Fruit fly (Drosophila melanogaster) Kc167 (cell line): Measurements from ENCODE around the gene Mps1.

Experiments used
- Myc ChIP-seq: fragments of >200 bp; optimal IDR thresholded peaks from 2 replicates; lab custom pipeline; 2017; ENCODE audit warnings: missing external identifiers
- Sin3A ChIP-seq: fragments of >200 bp; optimal IDR thresholded peaks from 2 replicates; lab custom pipeline; 2018; ENCODE audit warnings: missing external identifiers
- h ChIP-seq: fragments of >200 bp; optimal IDR thresholded peaks from 3 replicates; lab custom pipeline; 2018; ENCODE audit warnings: missing external identifiers
- insv ChIP-seq: fragments of >200 bp; optimal IDR thresholded peaks from 3 replicates; lab custom pipeline; 2018; ENCODE audit warnings: missing external identifiers
- psq ChIP-seq: fragments of >200 bp; optimal IDR thresholded peaks from 2 replicates; lab custom pipeline; 2017; ENCODE audit warnings: missing external identifiers
- ttk ChIP-seq: sonication (Bioruptor generic); optimal IDR thresholded peaks from 2 replicates; lab custom pipeline; 2017; ENCODE audit warnings: missing external identifiers

The Mps1 gene

DNA sequence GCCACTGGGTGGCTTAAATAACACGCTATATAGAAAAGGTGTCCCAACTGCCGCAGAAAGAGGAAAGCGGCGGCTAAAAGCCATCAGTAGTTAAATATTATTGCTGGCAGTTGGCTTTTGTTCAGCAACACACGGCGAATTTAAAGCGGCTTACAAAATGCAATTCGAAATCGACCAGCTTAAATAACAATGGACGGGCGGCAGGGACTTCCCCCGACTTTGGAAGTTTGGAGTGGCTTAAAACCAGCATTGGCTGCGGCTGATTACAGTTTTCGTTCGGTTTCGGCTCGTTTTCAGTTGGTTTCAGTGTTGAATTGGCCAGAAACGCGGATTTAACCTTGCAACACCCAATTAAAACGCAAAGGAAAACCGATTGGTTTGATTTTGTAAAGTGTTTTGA lies 34.1 kb downstream of the Mps1 start:
- no peak for TF ChIP-seq ttk

DNA sequence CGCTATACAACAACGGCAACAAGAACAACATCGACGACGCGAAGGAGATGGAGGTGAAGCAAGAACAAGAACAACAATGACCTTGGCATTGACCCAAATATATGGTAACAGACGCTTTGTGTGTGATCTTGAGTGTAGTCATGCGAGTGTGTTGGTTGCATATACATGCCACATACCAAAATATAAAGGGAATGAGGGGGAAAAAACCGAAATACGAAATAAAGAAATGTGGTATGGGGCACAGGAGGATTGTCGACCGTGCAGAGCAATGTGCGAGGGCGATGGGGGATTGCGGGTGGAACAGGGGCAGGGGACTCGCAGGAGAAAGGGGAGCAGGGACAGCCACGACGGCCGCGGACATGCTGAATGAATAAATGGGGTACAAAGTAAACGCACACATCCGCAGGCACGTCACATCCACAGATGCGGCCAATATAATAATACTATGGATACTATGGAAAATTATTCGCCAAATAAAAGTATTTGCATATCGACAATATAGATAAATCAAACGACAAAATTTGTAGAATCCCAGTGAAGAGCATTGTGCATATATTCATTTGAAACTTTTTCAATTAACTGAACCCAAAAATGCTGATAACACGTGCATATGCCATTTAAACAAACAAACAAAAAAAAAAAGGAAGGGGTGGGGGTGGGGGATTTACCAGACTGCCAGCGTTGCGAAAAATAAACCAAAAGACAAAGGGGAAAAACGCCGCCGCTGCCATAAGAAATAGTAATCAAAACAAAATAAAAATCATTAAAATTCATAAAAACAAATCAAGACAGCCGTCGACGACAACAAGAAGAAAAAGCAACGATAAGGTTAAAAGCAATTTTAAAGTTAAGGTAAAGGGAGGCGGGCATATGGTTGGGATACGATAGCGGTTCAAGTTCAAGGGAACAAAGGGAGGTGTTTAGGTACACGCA lies 35.1 kb downstream of the Mps1 start:
- TF ChIP-seq Sin3A: no peak
- no peak for TF ChIP-seq ttk
- no peak for TF ChIP-seq insv (lab: Kevin White, UChicago)
- no peak for TF ChIP-seq psq (lab: Kevin White, UChicago)
- TF ChIP-seq Myc (lab: Kevin White, UChicago): no peak
- TF ChIP-seq h: no peak

DNA sequence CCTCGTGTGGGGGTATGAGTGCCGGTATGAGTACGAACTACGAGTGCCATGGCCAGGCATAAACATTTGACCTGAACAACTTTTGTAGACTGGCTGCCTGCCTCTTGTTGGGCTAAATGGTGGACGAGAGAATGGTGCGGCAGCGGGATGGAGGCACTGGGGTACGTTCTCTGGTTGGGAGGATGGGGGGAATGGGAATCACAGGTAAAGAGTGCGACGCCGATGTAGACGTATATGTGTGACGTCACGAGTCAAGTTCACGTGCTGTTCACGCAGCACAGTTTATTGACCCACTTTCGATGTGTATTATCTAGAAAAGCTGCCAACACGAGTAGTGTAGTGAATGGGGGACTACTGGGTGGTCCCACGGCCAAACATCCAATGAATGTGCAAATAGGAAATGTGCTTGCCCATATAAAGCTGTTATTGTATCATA lies 35.9 kb downstream of the Mps1 start:
- no peak for TF ChIP-seq insv (lab: Kevin White, UChicago)
- TF ChIP-seq Myc (lab: Kevin White, UChicago): no peak
- TF ChIP-seq psq (lab: Kevin White, UChicago): no peak
- no peak for TF ChIP-seq h
- TF ChIP-seq Sin3A: no peak
- no peak for TF ChIP-seq ttk

DNA sequence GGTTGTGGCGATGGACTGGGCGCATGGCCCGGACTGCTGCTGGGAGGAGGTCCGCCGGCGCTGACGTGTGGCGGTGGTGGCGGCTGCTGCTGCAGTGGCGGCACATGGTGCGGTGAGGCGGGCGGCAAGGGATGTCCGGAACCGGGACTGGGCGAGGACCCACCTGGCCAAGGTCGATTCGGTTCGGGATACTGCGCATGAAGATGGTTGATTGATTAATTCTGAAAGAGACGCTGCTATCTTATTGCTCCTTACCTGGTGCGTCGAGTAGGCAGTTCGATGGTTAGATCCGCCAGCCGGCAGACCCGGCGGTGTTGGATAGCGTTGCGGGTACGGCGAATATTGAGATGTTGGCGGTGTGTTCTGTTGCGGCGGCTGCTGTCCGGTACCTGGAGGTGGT lies 36.7 kb downstream of the Mps1 start:
- TF ChIP-seq Sin3A: no peak
- TF ChIP-seq Myc (lab: Kevin White, UChicago): no peak
- TF ChIP-seq ttk: no peak
- TF ChIP-seq insv (lab: Kevin White, UChicago): no peak

DNA sequence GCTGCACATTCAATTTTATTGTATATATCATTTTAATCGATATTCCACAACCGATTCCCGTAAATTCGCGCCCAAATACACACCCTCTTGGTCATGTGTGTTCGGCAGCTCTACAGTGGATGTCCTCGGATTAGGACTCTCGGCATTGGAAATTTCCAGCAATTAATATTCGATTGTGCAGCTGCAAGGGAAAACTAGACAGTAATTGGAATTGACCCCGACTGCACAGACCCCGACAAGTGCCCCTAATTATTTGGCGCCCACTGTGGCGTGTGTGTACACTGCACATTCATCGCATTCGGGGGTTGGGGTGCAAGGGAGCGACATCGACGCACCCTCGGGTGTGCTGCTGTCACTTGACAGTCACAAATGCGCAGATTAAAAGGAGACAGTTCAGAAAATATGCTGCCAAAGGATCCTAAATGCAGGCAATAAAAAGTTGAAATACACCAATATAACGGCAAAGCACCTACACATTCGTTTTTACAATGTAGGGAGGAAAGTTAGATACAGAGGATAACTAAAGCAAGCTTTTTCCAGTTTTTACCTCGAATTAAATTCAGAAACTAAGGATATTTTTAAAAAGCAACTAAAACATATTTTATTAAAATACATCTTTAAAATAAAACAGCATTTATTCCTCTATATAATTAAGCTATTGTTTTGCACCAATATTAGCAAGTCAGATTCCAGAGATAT lies 37.9 kb downstream of the Mps1 start:
- TF ChIP-seq psq (lab: Kevin White, UChicago): no peak
- no peak for TF ChIP-seq Myc (lab: Kevin White, UChicago)
- no peak for TF ChIP-seq h
- no peak for TF ChIP-seq Sin3A
- TF ChIP-seq ttk: no peak
- TF ChIP-seq insv (lab: Kevin White, UChicago): no peak

DNA sequence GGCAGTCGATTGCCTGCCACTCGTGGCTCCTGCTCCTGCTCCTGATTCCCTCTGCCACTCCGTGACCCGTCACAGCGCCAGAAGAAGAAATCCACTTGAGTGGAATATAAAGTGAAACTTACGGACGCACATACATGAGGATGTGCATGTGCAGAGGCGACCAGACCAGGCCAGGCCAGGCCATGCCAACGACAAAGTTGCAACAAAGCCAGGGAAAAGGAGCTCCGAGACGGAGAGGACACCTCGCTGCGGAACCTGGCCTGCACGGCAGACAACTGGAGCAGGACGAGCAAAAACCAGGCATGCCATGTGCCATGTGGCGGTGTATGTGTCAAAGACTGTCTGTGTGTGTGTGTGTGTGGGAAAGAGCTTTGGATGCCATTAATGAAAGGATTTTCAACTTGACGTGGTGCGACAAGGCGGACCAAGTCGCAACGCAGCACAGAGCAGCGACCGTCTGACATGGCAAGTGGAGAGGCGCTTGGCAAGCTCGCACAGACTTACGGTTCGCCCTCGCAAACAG lies 38.6 kb downstream of the Mps1 start:
- TF ChIP-seq ttk (no peak), insv (lab: Kevin White, UChicago) (no peak), h (no peak), psq (lab: Kevin White, UChicago) (no peak), Sin3A (no peak), Myc (lab: Kevin White, UChicago) (no peak)

DNA sequence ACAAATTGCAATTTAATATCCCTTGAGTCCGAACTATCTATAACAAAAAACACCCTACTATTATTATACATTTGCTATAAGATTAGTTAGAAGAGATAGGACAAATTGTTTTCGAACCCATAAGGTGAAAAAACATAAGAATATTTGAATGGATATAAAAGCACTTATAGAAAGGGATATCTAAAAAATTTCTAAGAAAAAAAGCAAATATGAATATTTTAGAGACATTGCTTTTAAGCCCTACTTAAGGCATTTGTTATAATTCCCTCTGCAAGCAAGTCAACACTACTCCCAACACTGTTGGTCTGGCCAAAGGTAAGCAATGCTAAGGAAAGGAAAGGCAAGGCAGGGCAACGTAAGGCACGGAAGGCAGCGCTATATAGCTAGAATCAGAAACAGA lies 39.3 kb downstream of the Mps1 start:
- TF ChIP-seq psq (lab: Kevin White, UChicago): no peak
- no peak for TF ChIP-seq Myc (lab: Kevin White, UChicago)
- TF ChIP-seq ttk: no peak

DNA sequence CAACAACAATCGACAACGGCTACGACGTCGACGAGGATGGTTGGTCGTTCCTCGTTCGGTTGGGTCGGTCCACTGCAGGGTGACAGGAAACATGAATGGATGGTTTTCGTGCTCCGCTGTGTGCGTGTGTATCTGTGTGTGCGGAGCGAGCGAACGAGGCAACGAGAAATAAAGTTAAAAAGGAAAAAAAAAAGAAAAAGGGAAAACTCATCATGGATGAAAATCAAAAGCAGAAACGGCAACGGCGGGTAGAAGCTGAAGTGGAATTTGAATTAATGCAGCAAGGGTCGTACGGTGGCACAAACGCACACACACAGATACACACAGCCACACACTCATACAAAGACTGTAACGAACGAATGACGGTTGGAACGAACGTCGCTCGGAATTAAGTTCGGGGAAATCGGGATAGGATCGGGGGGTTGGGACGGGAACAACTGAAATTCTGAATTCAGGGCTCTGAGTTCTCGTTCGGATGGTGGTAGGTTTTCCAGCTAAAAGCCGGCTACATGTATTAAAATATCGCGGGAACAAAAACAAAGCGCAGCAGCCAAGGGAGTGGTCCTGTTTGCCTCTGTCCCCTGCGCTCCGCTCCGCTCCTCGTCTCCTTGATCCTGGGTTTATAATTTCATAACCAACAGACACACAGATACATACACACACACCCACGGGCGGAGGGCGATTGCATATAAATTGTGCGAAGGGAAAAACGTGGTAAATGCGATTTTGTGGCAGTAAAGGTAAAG lies 40.0 kb downstream of the Mps1 start:
- no peak for TF ChIP-seq Sin3A

DNA sequence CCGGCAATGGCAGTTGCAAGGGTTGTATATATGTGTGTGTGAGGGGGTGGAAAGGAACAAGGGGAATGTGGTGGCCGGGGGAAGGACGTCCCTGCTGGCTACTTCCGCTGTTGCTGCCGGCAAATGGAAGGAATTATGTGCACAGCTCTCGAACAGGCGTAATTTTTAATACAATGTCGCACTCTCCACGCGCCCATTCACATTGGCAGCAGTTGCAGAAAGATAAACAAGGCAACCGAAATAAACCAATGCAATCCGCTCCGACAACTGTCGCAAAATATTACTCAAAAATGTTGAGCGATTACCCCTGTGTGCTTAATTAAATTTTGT lies 40.5 kb downstream of the Mps1 start:
- TF ChIP-seq Sin3A: no peak
- TF ChIP-seq h: no peak
- no peak for TF ChIP-seq ttk
- TF ChIP-seq insv (lab: Kevin White, UChicago): no peak
- TF ChIP-seq psq (lab: Kevin White, UChicago): no peak
- TF ChIP-seq Myc (lab: Kevin White, UChicago): no peak

DNA sequence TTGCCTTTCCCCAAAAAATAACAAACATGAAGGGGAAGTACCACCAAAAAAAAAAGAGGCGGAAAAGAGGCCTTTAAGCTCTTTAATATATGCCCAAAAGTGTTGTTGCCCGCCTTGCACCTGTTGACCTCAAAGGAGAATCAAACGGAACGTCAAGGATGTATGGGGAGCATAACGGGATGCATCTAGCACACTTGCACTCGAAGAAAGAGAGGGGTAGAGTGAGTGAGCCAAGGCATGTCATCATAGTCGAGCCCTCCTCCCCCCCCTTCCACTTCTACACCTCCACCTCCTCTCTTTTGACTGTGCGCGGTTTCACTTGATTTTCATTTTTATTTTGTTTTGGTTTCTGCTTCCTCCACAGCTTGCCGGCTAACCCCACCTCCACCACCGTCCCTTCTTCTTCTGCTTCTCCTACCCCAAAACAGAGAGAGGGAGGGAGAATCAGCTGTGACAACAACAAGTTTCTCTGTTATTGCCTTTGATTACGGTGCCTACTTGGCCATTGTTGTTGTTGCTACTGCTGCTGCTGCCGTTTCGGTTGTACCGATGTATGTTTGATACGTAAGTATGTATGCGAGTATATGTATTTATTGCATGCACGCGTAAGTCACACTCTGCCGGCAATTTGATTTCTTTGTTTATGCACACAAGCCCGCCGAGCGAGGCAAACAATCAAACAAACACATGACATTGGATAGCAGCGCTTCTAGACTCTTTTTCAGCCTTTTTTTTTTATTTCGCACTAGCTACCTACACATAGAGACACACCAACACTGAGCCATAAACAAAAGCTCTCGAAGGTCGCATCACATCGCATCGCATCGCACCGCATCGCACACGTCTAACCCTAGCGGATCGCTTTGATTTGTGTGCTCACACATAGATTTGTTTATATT lies 41.8 kb downstream of the Mps1 start:
- TF ChIP-seq Myc (lab: Kevin White, UChicago): no peak
- no peak for TF ChIP-seq insv (lab: Kevin White, UChicago)
- no peak for TF ChIP-seq h
- TF ChIP-seq ttk: no peak
- TF ChIP-seq psq (lab: Kevin White, UChicago): no peak
- no peak for TF ChIP-seq Sin3A

DNA sequence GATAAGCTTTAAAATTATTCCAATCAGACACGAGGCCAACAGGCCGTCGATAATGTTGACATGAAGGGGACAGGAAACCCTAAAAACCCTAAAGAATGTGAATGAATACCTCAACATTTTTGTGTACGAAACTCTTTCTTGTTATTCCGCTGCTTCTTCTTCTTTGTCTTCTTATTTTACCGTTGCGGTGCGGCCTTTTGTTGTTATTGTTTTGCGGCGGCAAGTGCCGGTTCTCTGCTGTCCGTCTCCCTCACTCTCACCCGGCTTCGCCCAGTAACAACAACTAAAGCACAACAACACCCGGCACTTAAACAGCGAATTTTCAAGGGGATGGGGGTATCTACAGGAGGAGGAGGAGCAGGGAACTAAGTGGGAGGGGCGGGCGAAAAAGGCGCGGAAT lies 43.3 kb downstream of the Mps1 start:
- TF ChIP-seq Sin3A: no peak
- no peak for TF ChIP-seq psq (lab: Kevin White, UChicago)
- no peak for TF ChIP-seq ttk
- no peak for TF ChIP-seq Myc (lab: Kevin White, UChicago)
- no peak for TF ChIP-seq h
- TF ChIP-seq insv (lab: Kevin White, UChicago): no peak

DNA sequence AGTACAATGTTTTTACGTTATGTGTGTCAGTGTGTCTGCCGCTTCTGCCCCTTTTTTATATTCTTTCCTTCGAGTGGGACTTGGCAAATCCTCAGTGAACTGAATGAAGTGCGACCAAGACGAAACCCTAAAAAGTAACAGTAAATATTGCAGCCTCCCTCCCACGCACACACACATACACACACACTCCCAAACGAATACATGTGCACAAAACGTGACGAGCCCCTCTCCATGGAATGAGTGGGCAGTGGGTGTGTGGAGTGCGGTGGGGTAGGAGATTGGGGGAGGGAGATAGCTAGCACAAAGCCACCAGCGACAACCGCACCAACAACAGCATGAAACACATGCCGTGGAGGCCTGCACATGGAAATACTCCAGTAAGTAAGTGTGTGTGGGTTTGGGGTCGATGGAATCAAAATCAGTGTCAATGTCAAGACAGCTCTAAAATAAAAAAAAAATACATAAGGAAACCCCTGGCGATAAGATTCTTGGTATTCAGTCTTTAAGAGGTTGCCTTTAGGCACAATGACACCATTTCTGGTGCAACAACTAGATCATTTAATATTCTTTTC lies 43.8 kb downstream of the Mps1 start:
- TF ChIP-seq h (no peak), Myc (lab: Kevin White, UChicago) (no peak), psq (lab: Kevin White, UChicago) (no peak), ttk (no peak), Sin3A (no peak), insv (lab: Kevin White, UChicago) (no peak)
